Worm (Caenorhabditis elegans): ENCODE measurements around the gene fbxl-1.

DNA sequence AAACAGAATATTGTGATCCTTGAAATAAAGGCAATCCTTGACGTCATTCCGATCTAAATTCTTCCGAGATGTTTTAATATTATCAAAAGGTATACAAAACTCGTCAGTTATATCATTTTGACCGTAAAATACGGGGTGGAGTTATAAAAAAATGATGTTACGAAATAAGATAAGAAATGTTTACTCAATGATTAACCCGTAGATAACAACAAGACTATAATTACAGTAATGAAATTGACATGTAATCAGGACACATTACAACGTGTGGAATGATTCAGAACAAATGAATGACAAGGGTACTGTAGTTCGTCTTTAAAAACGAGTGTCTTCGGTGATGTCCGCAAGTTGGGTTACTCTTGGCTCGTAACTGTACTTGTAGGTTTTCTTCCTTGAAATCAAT, 10.2 kb downstream of the fbxl-1 start, which contains the start of gene tsp-2:
- no peak for TF ChIP-seq sptf-1 (tag; optimal IDR thresholded peaks at IDR 0.05)
- TF ChIP-seq nhr-237 (tag; optimal IDR thresholded peaks at IDR 0.05), result no peak
- no peak for TF ChIP-seq unc-62 (GFP tag; optimal IDR thresholded peaks at IDR 0.05)
- TF ChIP-seq ces-1 (GFP tag; optimal IDR thresholded peaks at IDR 0.05), result no peak
- no peak for TF ChIP-seq mab-5 (tag; optimal IDR thresholded peaks at IDR 0.05)
- no peak for TF ChIP-seq unc-120 (tag; optimal IDR thresholded peaks at IDR 0.05; ENCODE audit: poor library complexity, severe bottlenecking)
- no peak for TF ChIP-seq lsy-2 (tag; optimal IDR thresholded peaks at IDR 0.05)
